Worm (Caenorhabditis elegans): ENCODE data around the gene F56D6.14.
"Not testable (repeated sequence)": the region's sequence is repeated elsewhere in the genome, so short reads cannot be mapped to it uniquely, and the experiment has no call there.

ce11 chrIV:3911848-3912247 lies 5.7 kb upstream of the F56D6.14 start, which contains the start of gene F56D6.18:
- not testable (repeated sequence) for TF ChIP-seq fkh-10 (GFP tag; optimal IDR thresholded peaks at IDR 0.05); unc-62 (GFP tag; optimal IDR thresholded peaks at IDR 0.05); snpc-4 (tag; optimal IDR thresholded peaks at IDR 0.05); ama-1 (optimal IDR thresholded peaks at IDR 0.05); ceh-16 (tag; optimal IDR thresholded peaks at IDR 0.05); aly-2 (tag; optimal IDR thresholded peaks at IDR 0.05); jun-1 (tag; optimal IDR thresholded peaks at IDR 0.05); nhr-237 (tag; optimal IDR thresholded peaks at IDR 0.05); ztf-4 (tag; optimal IDR thresholded peaks at IDR 0.05); fos-1 (tag; optimal IDR thresholded peaks at IDR 0.05); skn-1 (tag; optimal IDR thresholded peaks at IDR 0.05)
